Fruit fly (Drosophila melanogaster) whole organism: Measurements from ENCODE around the gene CG3281.

Experiments
- Dll ChIP-seq: fragments of >200 bp; optimal IDR thresholded peaks from 2 replicates; lab custom pipeline; 2017
- EcR ChIP-seq, 2 experiments: fragments of >200 bp; optimal IDR thresholded peaks; 2 replicates each; lab custom pipeline; 2017; ENCODE audit warnings: missing biosample characterization in 2 of 2, missing genetic modification characterization in 2 of 2, missing genetic modification reagents in 2 of 2
- psq ChIP-seq: fragments of >200 bp; optimal IDR thresholded peaks from 2 replicates; lab custom pipeline; 2017

DNA sequence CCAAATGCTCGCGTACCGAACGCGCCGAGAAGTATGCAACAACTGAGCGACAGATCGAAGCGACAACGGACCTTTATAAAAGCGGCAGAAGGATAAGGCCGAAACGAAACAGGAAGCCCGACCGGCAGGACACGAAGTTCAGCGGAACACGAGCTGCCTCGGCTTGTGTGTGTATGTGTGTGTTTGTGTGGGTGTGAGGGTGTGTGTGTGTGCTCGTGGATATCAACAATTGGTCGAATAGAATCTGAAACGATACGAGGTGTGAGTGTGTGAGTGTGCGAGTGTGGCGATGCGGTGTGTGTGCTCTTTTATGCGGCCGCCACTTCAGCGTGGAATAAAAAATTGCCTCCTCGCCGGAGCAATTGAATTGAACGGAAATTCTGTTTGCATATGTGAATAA, 42.8 kb upstream of the CG3281 start, which contains the start of gene Tk:
- TF ChIP-seq EcR (GFP tag; optimal IDR thresholded peaks at IDR 0.05; lab: Kevin White, UChicago) (no peak), Dll (lab: Kevin White, UChicago) (no peak), psq (lab: Kevin White, UChicago) (no peak)
